Worm (Caenorhabditis elegans): ENCODE results near the gene F20B10.3.

F20B10.3 gene

DNA sequence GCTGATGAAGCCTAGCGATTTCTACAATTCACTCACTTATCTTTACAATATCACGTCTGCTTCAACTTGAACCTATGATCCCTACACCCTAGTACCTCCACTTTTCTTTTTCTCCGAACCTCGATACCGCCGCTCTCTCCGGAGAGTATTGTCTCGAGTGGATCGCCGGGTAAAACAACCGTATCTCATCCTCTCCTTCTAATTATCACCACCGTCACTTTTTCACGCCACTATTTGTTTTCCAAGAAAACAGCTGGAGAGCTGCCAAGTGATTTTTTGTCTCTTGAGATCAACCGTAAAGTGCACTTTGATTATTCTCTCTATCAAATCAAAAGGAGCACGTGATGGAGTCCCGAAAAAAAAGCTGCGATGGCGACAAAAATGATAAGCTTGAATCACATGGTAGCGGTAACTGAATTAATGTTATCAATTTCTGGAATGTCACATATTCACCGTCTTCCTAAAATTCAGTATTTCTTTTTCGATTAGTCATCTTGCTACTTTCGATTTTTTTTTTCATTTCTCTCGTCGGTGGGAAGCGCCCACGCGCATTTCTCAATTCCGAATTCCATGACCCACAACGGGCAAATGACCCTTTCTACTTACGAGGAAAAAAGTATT lies 31.6 kb downstream of the F20B10.3 start (continued):
- TF ChIP-seq ama-1 (optimal IDR thresholded peaks at IDR 0.05) (no peak), pqm-1 (tag; optimal IDR thresholded peaks at IDR 0.05) (peak; percentile 58), daf-8 (GFP tag; IDR thresholded peaks at IDR 0.05) (no peak), skn-1 (tag; optimal IDR thresholded peaks at IDR 0.05) (no peak), nhr-41 (GFP tag; IDR thresholded peaks at IDR 0.05) (no peak), lir-3 (tag; optimal IDR thresholded peaks at IDR 0.05) (no peak), ceh-28 (tag; optimal IDR thresholded peaks at IDR 0.05) (no peak), attf-4 (tag; optimal IDR thresholded peaks at IDR 0.05) (no peak)

DNA sequence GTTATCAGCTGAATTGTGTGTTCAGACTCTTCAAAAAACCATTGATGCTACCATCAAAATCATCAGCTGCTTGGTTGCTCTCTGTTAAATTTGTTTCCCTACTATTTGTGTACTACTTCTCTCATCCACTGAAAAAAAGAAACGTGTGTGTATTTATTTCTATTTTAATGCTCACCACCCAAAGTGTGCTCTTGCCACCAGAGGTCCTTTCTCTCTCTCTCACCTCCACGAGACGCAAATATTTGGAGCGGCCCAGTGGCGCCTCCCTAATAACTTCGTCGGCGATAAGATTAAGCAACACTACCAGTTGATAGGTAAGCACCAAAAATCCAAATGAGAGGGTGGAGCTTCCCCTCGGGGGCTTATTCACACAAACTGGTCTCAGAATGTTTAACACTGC lies 32.8 kb downstream of the F20B10.3 start:
- TF ChIP-seq aly-2 (tag; optimal IDR thresholded peaks at IDR 0.05) = no peak
- 0 out of 2 replicates have a peak, but pooled peaks have one; percentile 21 for TF ChIP-seq pha-4 (GFP tag; IDR thresholded peaks at IDR 0.05)
- no peak for TF ChIP-seq pha-4 (tag; optimal IDR thresholded peaks at IDR 0.05)
- peak; percentile 11; the same call in 1 of the 2 replicates for TF ChIP-seq dmd-6 (GFP tag; IDR thresholded peaks at IDR 0.05)
- TF ChIP-seq lim-7 (GFP tag; IDR thresholded peaks at IDR 0.05) = no peak
- TF ChIP-seq egl-43 (GFP tag; IDR thresholded peaks at IDR 0.05) = no peak
- TF ChIP-seq nhr-41 (GFP tag; IDR thresholded peaks at IDR 0.05) = no peak

DNA sequence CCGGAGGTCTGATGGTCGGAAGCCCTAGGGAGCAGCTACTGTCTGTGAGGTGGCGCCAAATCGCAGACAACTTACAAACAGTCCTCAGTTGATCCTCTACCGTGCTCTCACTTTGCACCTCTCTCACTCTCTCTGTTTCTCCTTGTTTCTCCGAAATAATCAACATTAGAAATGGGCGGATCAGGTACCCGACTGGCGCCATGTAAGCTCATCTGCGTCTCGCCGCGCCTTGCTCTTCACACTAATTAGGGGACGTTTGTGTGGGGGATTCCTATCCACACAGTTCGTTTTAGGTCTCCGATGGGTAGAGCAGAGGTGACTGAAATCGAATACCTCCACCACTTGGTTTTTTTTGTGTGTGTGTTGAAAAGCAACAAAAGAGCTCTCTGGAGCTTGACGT lies 34.0 kb downstream of the F20B10.3 start:
- TF ChIP-seq egl-43 (GFP tag; IDR thresholded peaks at IDR 0.05) (peak; percentile 71; the same call in 1 of the 2 replicates), madf-9 (GFP tag; conservative IDR thresholded peaks at IDR 0.05) (0 out of 2 replicates have a peak, but pooled peaks have one; percentile 8), lin-1 (GFP tag; IDR thresholded peaks at IDR 0.05) (no peak)

DNA sequence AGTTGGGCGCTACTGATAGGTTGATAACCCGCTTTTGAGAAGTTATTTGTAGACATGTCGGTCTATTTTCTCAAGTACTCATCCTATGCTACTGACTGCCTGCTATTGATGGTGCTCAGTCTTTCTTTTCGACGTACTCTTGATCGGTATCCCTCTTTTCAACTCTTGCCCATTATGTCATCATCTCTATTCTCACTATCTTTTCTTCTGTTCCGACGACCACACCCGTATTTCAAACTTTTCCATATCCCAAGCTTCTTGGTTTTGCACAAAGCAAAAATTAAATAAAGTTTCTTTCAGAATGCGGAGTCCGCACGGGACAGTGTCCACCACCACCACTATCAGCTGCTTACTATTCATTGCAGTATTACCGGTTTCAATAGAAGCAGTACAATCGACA lies 34.9 kb downstream of the F20B10.3 start, which contains the start of gene F35G2.1:
F35G2.1 (plus strand) TSS at position 301 of the 400 bp plus-strand sequence.
- TF ChIP-seq ceh-62 (tag; optimal IDR thresholded peaks at IDR 0.05) (no peak), gei-8 (GFP tag; optimal IDR thresholded peaks at IDR 0.05) (no peak), skn-1 (tag; optimal IDR thresholded peaks at IDR 0.05) (no peak), spr-3 (GFP tag; optimal IDR thresholded peaks at IDR 0.05) (no peak), mxl-3 (GFP tag; optimal IDR thresholded peaks at IDR 0.05) (no peak), nhr-25 (tag; optimal IDR thresholded peaks at IDR 0.05; ENCODE audit: borderline replicate concordance, insufficient read depth) (no peak)

DNA sequence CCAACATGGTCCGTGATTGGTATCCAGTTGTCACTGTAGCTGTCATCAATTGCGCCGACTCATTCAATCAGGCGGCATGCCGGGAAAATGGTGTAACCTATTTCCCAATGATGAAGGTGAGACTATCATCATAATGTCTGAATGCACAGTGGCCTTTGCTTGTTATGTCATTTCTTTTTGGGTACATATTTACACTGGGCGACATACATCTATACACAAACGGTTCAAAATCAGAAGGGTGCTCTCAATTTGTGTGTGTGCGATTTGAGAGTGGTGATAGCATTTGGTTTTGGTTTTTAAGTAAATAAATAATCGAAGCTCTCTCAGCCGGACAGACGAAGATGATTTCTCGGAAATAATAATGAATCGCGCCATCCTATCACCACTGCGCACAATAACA lies 35.9 kb downstream of the F20B10.3 start:
- no peak for TF ChIP-seq mxl-3 (GFP tag; optimal IDR thresholded peaks at IDR 0.05)
- peak; percentile 23 for TF ChIP-seq nhr-6 (tag; optimal IDR thresholded peaks at IDR 0.05)

DNA sequence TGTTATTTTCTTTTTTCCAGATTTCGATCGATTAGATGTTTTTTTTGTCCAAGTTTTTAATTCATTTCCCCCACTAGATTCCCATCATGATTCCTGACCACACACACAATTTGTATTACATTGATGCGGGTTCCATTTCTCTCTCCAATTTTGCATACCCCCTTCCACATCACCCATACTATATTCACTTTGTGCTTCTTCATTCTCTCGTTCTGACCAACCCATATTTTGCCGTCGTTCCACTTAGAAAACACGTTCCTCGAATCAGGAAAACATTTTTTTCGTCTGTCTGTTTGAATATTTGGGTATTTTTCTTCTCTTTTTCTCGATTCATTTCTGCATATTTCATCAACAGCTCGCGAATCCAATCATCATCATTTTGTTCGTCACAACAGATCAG lies 39.4 kb downstream of the F20B10.3 start:
- TF ChIP-seq attf-4 (tag; optimal IDR thresholded peaks at IDR 0.05) (no peak), madf-9 (GFP tag; conservative IDR thresholded peaks at IDR 0.05) (no peak), skn-1 (tag; optimal IDR thresholded peaks at IDR 0.05) (no peak), unc-62 (GFP tag; optimal IDR thresholded peaks at IDR 0.05 in 1 of 2) (peak in 1 of 2 experiments; percentile 94), unc-62 (tag; optimal IDR thresholded peaks at IDR 0.05) (no peak), daf-16 (GFP tag; optimal IDR thresholded peaks at IDR 0.05) (no peak), daf-16 (tag; optimal IDR thresholded peaks at IDR 0.05) (peak; percentile 18), lir-3 (tag; optimal IDR thresholded peaks at IDR 0.05) (no peak)

DNA sequence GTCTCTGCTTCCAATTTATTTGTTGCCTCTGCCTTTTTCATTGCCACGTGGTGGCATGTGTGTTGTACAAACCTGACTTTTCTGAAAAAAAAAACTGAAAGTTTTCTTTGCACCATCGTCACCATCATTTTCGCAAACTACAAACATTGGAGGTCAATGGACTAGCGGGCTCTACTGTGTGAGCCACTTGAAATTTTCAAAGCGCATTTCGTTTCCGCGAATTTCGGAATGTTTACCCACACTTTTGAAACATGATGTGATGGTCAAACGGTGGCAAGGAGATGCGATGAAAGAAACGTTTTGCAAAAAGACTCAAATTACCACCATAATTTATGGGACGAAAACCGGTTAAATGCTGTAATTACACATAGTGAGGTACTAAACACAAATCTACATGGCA lies 39.8 kb downstream of the F20B10.3 start:
- TF ChIP-seq ama-1 (optimal IDR thresholded peaks at IDR 0.05) (peak; percentile 25), ceh-82 (tag; optimal IDR thresholded peaks at IDR 0.05) (no peak), nhr-77 (tag; optimal IDR thresholded peaks at IDR 0.05) (peak; percentile 3), dmd-8 (GFP tag; IDR thresholded peaks at IDR 0.05) (no peak), mxl-3 (GFP tag; optimal IDR thresholded peaks at IDR 0.05) (no peak), lin-38 (GFP tag; IDR thresholded peaks at IDR 0.05) (peak; percentile 29; the same call in 1 of the 2 replicates), fos-1 (tag; optimal IDR thresholded peaks at IDR 0.05) (peak; percentile 18), daf-19 (GFP tag; conservative IDR thresholded peaks at IDR 0.05) (no peak), F49E8.2 (tag; optimal IDR thresholded peaks at IDR 0.05; ENCODE audit: borderline replicate concordance) (peak; percentile 2), unc-62 (GFP tag; optimal IDR thresholded peaks at IDR 0.05 in 1 of 2) (no peak), unc-62 (tag; optimal IDR thresholded peaks at IDR 0.05) (no peak), Y48G9A.11 (GFP tag; IDR thresholded peaks at IDR 0.05) (peak; percentile 73), aha-1 (tag) (peak; percentile 93), pqm-1 (tag; optimal IDR thresholded peaks at IDR 0.05) (no peak), snpc-1.2 (GFP tag; IDR thresholded peaks at IDR 0.05) (peak; percentile 72)

Measured in whole organism, L4 larva.